Fruit fly (Drosophila melanogaster): ENCODE measurements around the gene CG12713.

Gene CG12713

DNA sequence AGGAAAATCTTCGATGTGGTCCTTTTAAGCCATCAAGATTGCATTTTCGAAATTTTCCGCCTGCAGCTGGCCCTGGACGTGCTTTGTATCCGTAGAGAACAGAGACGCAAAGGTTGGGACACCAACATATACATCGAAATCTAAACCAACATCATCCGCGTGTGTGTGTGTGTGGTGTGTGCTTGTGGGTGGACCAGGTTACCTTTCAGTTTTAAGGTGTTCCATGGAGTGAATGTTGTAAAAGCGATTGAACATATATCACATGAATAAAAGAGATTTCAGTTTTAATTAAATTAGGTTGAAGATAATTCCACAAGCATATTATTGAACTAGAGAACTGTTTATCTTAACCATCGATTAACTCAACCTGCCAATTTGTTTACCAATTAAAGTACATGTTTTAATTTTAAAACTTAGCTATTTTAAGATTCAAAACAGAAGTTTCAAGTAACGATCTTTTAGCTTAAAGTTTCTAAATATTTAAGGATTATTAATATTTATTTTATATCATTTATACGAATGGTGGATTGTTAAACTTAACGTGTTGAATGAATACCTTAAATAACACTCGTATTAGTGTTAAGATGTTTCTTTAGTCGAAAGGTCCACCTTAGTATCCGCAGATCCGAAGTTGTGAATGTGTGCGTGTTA, 5.2 kb upstream of the CG12713 start (continued):
- peak; percentile 66 for TF ChIP-seq CG10979 (tag; optimal IDR thresholded peaks at IDR 0.05)
- TF ChIP-seq CG9609 (GFP tag; optimal IDR thresholded peaks at IDR 0.05), result peak; percentile 62
- TF ChIP-seq CG11247 (GFP tag; IDR thresholded peaks at IDR 0.05), result peak; percentile 39; the same call in 1 of the 2 replicates
- TF ChIP-seq CG7271 (tag; optimal IDR thresholded peaks at IDR 0.05), result no peak
- TF ChIP-seq CG17912 (GFP tag; optimal IDR thresholded peaks at IDR 0.05), result no peak
- peak; percentile 89 for TF ChIP-seq CG13424 (tag; optimal IDR thresholded peaks at IDR 0.05)
- no peak for TF ChIP-seq sima (GFP tag; optimal IDR thresholded peaks at IDR 0.05)
- peak; percentile 50 for TF ChIP-seq twi (tag; optimal IDR thresholded peaks at IDR 0.05)
- TF ChIP-seq mirr (GFP tag; optimal IDR thresholded peaks at IDR 0.05), result peak; percentile 34
- peak; percentile 40 for TF ChIP-seq Hsf (GFP tag; optimal IDR thresholded peaks at IDR 0.05)
- peak; percentile 17 for TF ChIP-seq CG12236 (GFP tag; optimal IDR thresholded peaks at IDR 0.05)
- TF ChIP-seq CG17612 (GFP tag; IDR thresholded peaks at IDR 0.05), result peak; percentile 54
- TF ChIP-seq CG11560 (tag; IDR thresholded peaks at IDR 0.05), result no peak
- TF ChIP-seq CG8359 (GFP tag; optimal IDR thresholded peaks at IDR 0.05; ENCODE audit: borderline replicate concordance), result peak; percentile 59
- no peak for TF ChIP-seq otp (GFP tag; IDR thresholded peaks at IDR 0.05)
- peak; percentile 47 for TF ChIP-seq D (optimal IDR thresholded peaks at IDR 0.05)
- peak; percentile 73 for TF ChIP-seq D (GFP tag; optimal IDR thresholded peaks at IDR 0.05)
- TF ChIP-seq CG10366 (GFP tag; IDR thresholded peaks at IDR 0.05), result peak; percentile 53; the same call in 1 of the 2 replicates
- peak; percentile 80 for TF ChIP-seq org-1 (GFP tag; optimal IDR thresholded peaks at IDR 0.05)
- no peak for TF ChIP-seq ash1 (GFP tag; optimal IDR thresholded peaks at IDR 0.05)
- peak; percentile 88 for TF ChIP-seq CG18619 (GFP tag; optimal IDR thresholded peaks at IDR 0.05)
- TF ChIP-seq tin (GFP tag; optimal IDR thresholded peaks at IDR 0.05), result peak; percentile 55
- TF ChIP-seq h (optimal IDR thresholded peaks at IDR 0.05), result no peak
- TF ChIP-seq mld (GFP tag; IDR thresholded peaks at IDR 0.05; ENCODE audit: partially characterized antibody), result no peak
- TF ChIP-seq kni (GFP tag; optimal IDR thresholded peaks at IDR 0.05), result peak; percentile 50
- peak; percentile 36; the same call in 1 of the 2 replicates for TF ChIP-seq MBD-R2 (GFP tag; IDR thresholded peaks at IDR 0.05)
- TF ChIP-seq HLHmδ (GFP tag; optimal IDR thresholded peaks at IDR 0.05), result no peak
- no peak for TF ChIP-seq CG1832 (GFP tag; optimal IDR thresholded peaks at IDR 0.05)
- TF ChIP-seq phol (tag; optimal IDR thresholded peaks at IDR 0.05), result peak; percentile 78
- peak; percentile 60; the same call in 1 of the 2 replicates for TF ChIP-seq lmd (GFP tag; IDR thresholded peaks at IDR 0.05)
- TF ChIP-seq pros (GFP tag; optimal IDR thresholded peaks at IDR 0.05), result peak; percentile 34
- 0 out of 2 replicates have a peak, but pooled peaks have one; percentile 3 for TF ChIP-seq nerfin-2 (GFP tag; IDR thresholded peaks at IDR 0.05; ENCODE audit: partially characterized antibody)
- TF ChIP-seq CkIIα-i1 (GFP tag; IDR thresholded peaks at IDR 0.05), result no peak
- no peak for TF ChIP-seq tup (GFP tag; optimal IDR thresholded peaks at IDR 0.05)
- TF ChIP-seq CG3726 (GFP tag; IDR thresholded peaks at IDR 0.05), result no peak
- no peak for TF ChIP-seq pita (GFP tag; optimal IDR thresholded peaks at IDR 0.05)
- peak; percentile 62 for TF ChIP-seq CG34376 (GFP tag; optimal IDR thresholded peaks at IDR 0.05)
- no peak for TF ChIP-seq cad (GFP tag; optimal IDR thresholded peaks at IDR 0.05)
- 0 out of 4 replicates have a peak, but pooled peaks have one; percentile 66 for TF ChIP-seq Dll (GFP tag; IDR thresholded peaks at IDR 0.05; ENCODE audit: partially characterized antibody)
- no peak; the same call in 2 of the 3 replicates for TF ChIP-seq zen2 (GFP tag; IDR thresholded peaks at IDR 0.05; ENCODE audit: partially characterized antibody)
- TF ChIP-seq ttk (GFP tag; IDR thresholded peaks at IDR 0.05), result no peak
- peak; percentile 54 for TF ChIP-seq CG4282 (GFP tag; optimal IDR thresholded peaks at IDR 0.05)
- no peak for TF ChIP-seq CG11093 (GFP tag; IDR thresholded peaks at IDR 0.05)
- TF ChIP-seq slp2 (GFP tag; optimal IDR thresholded peaks at IDR 0.05), result peak; percentile 22
- TF ChIP-seq CG16779 (GFP tag; IDR thresholded peaks at IDR 0.05), result 0 out of 2 replicates have a peak, but pooled peaks have one; percentile 28
- TF ChIP-seq CG10209 (GFP tag; optimal IDR thresholded peaks at IDR 0.05), result peak; percentile 81
- peak; percentile 88 for TF ChIP-seq dmrt99B (tag; optimal IDR thresholded peaks at IDR 0.05)
- no peak for TF ChIP-seq CG30431 (GFP tag; optimal IDR thresholded peaks at IDR 0.05)
- TF ChIP-seq prd (optimal IDR thresholded peaks at IDR 0.05), result no peak
- peak; percentile 39; the same call in 1 of the 3 replicates for TF ChIP-seq prd (GFP tag; IDR thresholded peaks at IDR 0.05)

All from whole organism, embryonic.